Fruit fly (Drosophila melanogaster) whole organism, wandering third instar larva: ENCODE data around the gene Dhc1.

Experiments
- Abd-B ChIP-seq: fragments of >200 bp; optimal IDR thresholded peaks from 2 replicates; lab custom pipeline; 2017; ENCODE audit warnings: missing biosample characterization, missing genetic modification characterization
- Dif ChIP-seq: fragments of 200-275, 200-300 bp; sonication (Bioruptor generic); optimal IDR thresholded peaks from 2 replicates; lab custom pipeline; 2018; ENCODE audit warnings: missing biosample characterization, missing genetic modification characterization; ENCODE audit not compliant: partially characterized antibody
- HLH106 ChIP-seq: fragments of 200-800 bp; optimal IDR thresholded peaks from 3 replicates; lab custom pipeline; 2019; ENCODE audit warnings: missing biosample characterization, mild to moderate bottlenecking, missing genetic modification characterization, moderate library complexity
- Hr78 ChIP-seq: fragments of >200 bp; optimal IDR thresholded peaks from 2 replicates; lab custom pipeline; 2017; ENCODE audit warnings: missing biosample characterization, missing genetic modification characterization
- Hr83 ChIP-seq: fragments of 200-300 bp; sonication (Bioruptor generic); optimal IDR thresholded peaks from 2 replicates; lab custom pipeline; 2016; ENCODE audit warnings: missing biosample characterization, mild to moderate bottlenecking, missing genetic modification characterization, moderate library complexity; ENCODE audit not compliant: poor library complexity, severe bottlenecking
- Jra ChIP-seq: sonication (Bioruptor generic); optimal IDR thresholded peaks from 2 replicates; lab custom pipeline; 2016; ENCODE audit warnings: missing biosample characterization, missing genetic modification characterization
- Mio ChIP-seq: sonication (Bioruptor generic); optimal IDR thresholded peaks from 2 replicates; lab custom pipeline; 2016; ENCODE audit warnings: missing biosample characterization, missing genetic modification characterization
- Myc ChIP-seq: fragments of >200 bp; optimal IDR thresholded peaks from 2 replicates; lab custom pipeline; 2017
- N ChIP-seq: fragments of >200 bp; optimal IDR thresholded peaks from 2 replicates; lab custom pipeline; 2018; ENCODE audit warnings: missing biosample characterization, missing external identifiers, missing genetic modification characterization
- br ChIP-seq: fragments of 200-800 bp; sonication (Bioruptor generic); optimal IDR thresholded peaks from 2 replicates; lab custom pipeline; 2016; ENCODE audit warnings: missing biosample characterization, missing genetic modification characterization
- brk ChIP-seq: fragments of 200-800 bp; sonication (Bioruptor generic); optimal IDR thresholded peaks from 2 replicates; lab custom pipeline; 2016; ENCODE audit warnings: missing biosample characterization, mild to moderate bottlenecking, missing genetic modification characterization
- dmrt93B ChIP-seq: fragments of 200-800 bp; sonication (Bioruptor generic); optimal IDR thresholded peaks from 2 replicates; lab custom pipeline; 2018; ENCODE audit warnings: missing biosample characterization, mild to moderate bottlenecking, missing genetic modification characterization
- dsf ChIP-seq: sonication (Bioruptor generic); optimal IDR thresholded peaks from 2 replicates; lab custom pipeline; 2016; ENCODE audit warnings: missing biosample characterization, missing genetic modification characterization, borderline replicate concordance
- ey ChIP-seq: fragments of 200-800 bp; sonication (Bioruptor generic); optimal IDR thresholded peaks from 2 replicates; lab custom pipeline; 2016; ENCODE audit warnings: missing biosample characterization, missing genetic modification characterization
- fru ChIP-seq: fragments of 200-800 bp; sonication (Bioruptor generic); optimal IDR thresholded peaks from 3 replicates; lab custom pipeline; 2016; ENCODE audit warnings: missing biosample characterization, mild to moderate bottlenecking, missing genetic modification characterization
- lola ChIP-seq: fragments of >200 bp; optimal IDR thresholded peaks from 2 replicates; lab custom pipeline; 2017; ENCODE audit warnings: missing biosample characterization, missing genetic modification characterization
- psq ChIP-seq: fragments of 200-800 bp; sonication (Bioruptor generic); optimal IDR thresholded peaks from 3 replicates; lab custom pipeline; 2017; ENCODE audit warnings: missing biosample characterization, mild to moderate bottlenecking, missing genetic modification characterization, moderate library complexity
- rgr ChIP-seq: fragments of 200-800 bp; sonication (Bioruptor generic); optimal IDR thresholded peaks from 3 replicates; lab custom pipeline; 2016; ENCODE audit warnings: missing biosample characterization, mild to moderate bottlenecking, missing genetic modification characterization
- sv ChIP-seq: fragments of 200-800 bp; sonication (Bioruptor generic); optimal IDR thresholded peaks from 3 replicates; lab custom pipeline; 2016; ENCODE audit warnings: missing biosample characterization, missing genetic modification characterization
- usp ChIP-seq: fragments of >200 bp; optimal IDR thresholded peaks from 2 replicates; lab custom pipeline; 2017; ENCODE audit warnings: missing biosample characterization, missing genetic modification characterization
- woc ChIP-seq: sonication (Bioruptor generic); optimal IDR thresholded peaks from 2 replicates; lab custom pipeline; 2016; ENCODE audit warnings: missing biosample characterization, mild to moderate bottlenecking, missing genetic modification characterization

The Dhc1 gene

dm6 chr3R:9603022-9603942, 71.2 kb downstream of the Dhc1 start:
- TF ChIP-seq Mio (GFP tag; lab: Kevin White, UChicago): no peak
- no peak for TF ChIP-seq brk (GFP tag; lab: Kevin White, UChicago)
- no peak for TF ChIP-seq fru
- TF ChIP-seq usp (GFP tag; lab: Kevin White, UChicago): no peak
- no peak for TF ChIP-seq sv (GFP tag; lab: Kevin White, UChicago)
- no peak for TF ChIP-seq N (GFP tag; lab: Kevin White, UChicago)
- TF ChIP-seq rgr (GFP tag; lab: Kevin White, UChicago): no peak
- TF ChIP-seq dmrt93B (GFP tag; lab: Kevin White, UChicago): no peak
- no peak for TF ChIP-seq psq (GFP tag; lab: Kevin White, UChicago)
- no peak for TF ChIP-seq Dif (GFP tag; lab: Kevin White, UChicago)
- no peak for TF ChIP-seq Jra (GFP tag; lab: Kevin White, UChicago)
- no peak for TF ChIP-seq Hr78 (GFP tag; lab: Kevin White, UChicago)
- no peak for TF ChIP-seq Hr83 (GFP tag; lab: Kevin White, UChicago)
- TF ChIP-seq ey (GFP tag; lab: Kevin White, UChicago): no peak
- no peak for TF ChIP-seq Abd-B (GFP tag; lab: Kevin White, UChicago)
- no peak for TF ChIP-seq br (GFP tag; lab: Kevin White, UChicago)
- no peak for TF ChIP-seq dsf
- no peak for TF ChIP-seq HLH106 (tag; lab: Kevin White, UChicago)
- no peak for TF ChIP-seq Myc (lab: Kevin White, UChicago)
- no peak for TF ChIP-seq lola
- TF ChIP-seq, all 38 proteins: peak for 0

- TF ChIP-seq Hr83 (GFP tag; lab: Kevin White, UChicago) (peak; percentile 39), woc (GFP tag; lab: Kevin White, UChicago) (no peak)
These were observed 72.5 kb downstream of the Dhc1 start for dm6 chr3R:9601949-9602348.
